Worm (Caenorhabditis elegans) whole organism, L4 larva: ENCODE data around the gene F23F12.3.
A peak's percentile ranks its signal among the peaks of the same experiment; 100 is the strongest.

Experiments
- F10B5.3 ChIP-seq: sonication (generic microtip); optimal IDR thresholded peaks from 2 replicates; lab custom pipeline; 2016; ENCODE audit warnings: mild to moderate bottlenecking, missing genetic modification characterization, missing compliant biosample characterization
- F26F4.8 ChIP-seq: fragments of 200-800 bp; sonication (Bioruptor generic); conservative IDR thresholded peaks from 2 replicates; pipeline ENCODE4 v1.3.6; 2022; ENCODE audit warnings: missing genetic modification characterization, missing compliant biosample characterization
- F37D6.2 ChIP-seq: sonication (generic microtip); optimal IDR thresholded peaks from 2 replicates; lab custom pipeline; 2016; ENCODE audit warnings: mild to moderate bottlenecking, missing genetic modification characterization, missing compliant biosample characterization
- T20F7.1 ChIP-seq: fragments of 200-800 bp; sonication (Bioruptor generic); optimal IDR thresholded peaks from 2 replicates; lab custom pipeline; 2018; ENCODE audit warnings: mild to moderate bottlenecking, missing genetic modification characterization, missing compliant biosample characterization
- Y5F2A.4 ChIP-seq: fragments of 200-800 bp; sonication (Bioruptor generic); optimal IDR thresholded peaks from 2 replicates; lab custom pipeline; 2018; ENCODE audit warnings: mild to moderate bottlenecking, missing genetic modification characterization, missing compliant biosample characterization
- Y75B8A.6 ChIP-seq: fragments of 200-800 bp; sonication (Bioruptor generic); IDR thresholded peaks from 2 replicates; pipeline ENCODE4 v1.3.6; 2022; ENCODE audit warnings: missing genetic modification reagents, missing genetic modification characterization, missing compliant biosample characterization
- ZK337.2 ChIP-seq: fragments of 200-800 bp; sonication (Bioruptor generic); IDR thresholded peaks from 2 replicates; pipeline ENCODE4 v1.3.6; 2022; ENCODE audit warnings: missing genetic modification reagents, missing genetic modification characterization, missing compliant biosample characterization
- ama-1 ChIP-seq: fragments of 150-350 bp; optimal IDR thresholded peaks from 2 replicates; lab custom pipeline; 2014; ENCODE audit warnings: inconsistent platforms, mixed read lengths
- attf-4 ChIP-seq: sonication (generic microtip); optimal IDR thresholded peaks from 3 replicates; lab custom pipeline; 2017; ENCODE audit warnings: missing biosample characterization, missing genetic modification characterization
- ceh-20 ChIP-seq: fragments of 200-800 bp; sonication (Bioruptor generic); IDR thresholded peaks from 2 replicates; pipeline ENCODE4 v1.3.6; 2022; ENCODE audit warnings: missing genetic modification reagents, missing genetic modification characterization, missing compliant biosample characterization
- ceh-28 ChIP-seq: fragments of 150-350 bp; optimal IDR thresholded peaks from 2 replicates; lab custom pipeline; 2014; ENCODE audit warnings: missing biosample characterization, missing genetic modification reagents, missing genetic modification characterization
- ces-1 ChIP-seq: fragments of 150-350 bp; sonication (generic microtip); optimal IDR thresholded peaks from 4 replicates; lab custom pipeline; 2014; ENCODE audit warnings: missing biosample characterization, missing genetic modification reagents, missing genetic modification characterization
- daf-12 ChIP-seq: fragments of 150-350 bp; optimal IDR thresholded peaks from 2 replicates; lab custom pipeline; 2014; ENCODE audit warnings: missing biosample characterization, missing genetic modification reagents, missing genetic modification characterization
- daf-8 ChIP-seq: fragments of 200-800 bp; sonication (Bioruptor generic); IDR thresholded peaks from 2 replicates; pipeline ENCODE4 v1.3.6; 2022; ENCODE audit warnings: missing genetic modification characterization, missing compliant biosample characterization
- dmd-6 ChIP-seq: fragments of 200-800 bp; sonication (Bioruptor generic); IDR thresholded peaks from 2 replicates; pipeline ENCODE4 v1.3.6; 2022; ENCODE audit warnings: missing genetic modification reagents, missing genetic modification characterization, missing compliant biosample characterization
- dve-1 ChIP-seq: sonication (generic microtip); optimal IDR thresholded peaks from 2 replicates; lab custom pipeline; 2017; ENCODE audit warnings: antibody characterized with exemption, mild to moderate bottlenecking, missing genetic modification characterization, missing compliant biosample characterization; ENCODE audit not compliant: insufficient read depth
- fkh-10 ChIP-seq: fragments of 150-350 bp; optimal IDR thresholded peaks from 2 replicates; lab custom pipeline; 2014; ENCODE audit warnings: missing biosample characterization, missing genetic modification reagents, missing genetic modification characterization
- fos-1 ChIP-seq: fragments of 150-350 bp; optimal IDR thresholded peaks from 2 replicates; lab custom pipeline; 2014; ENCODE audit warnings: missing biosample characterization, missing genetic modification characterization
- gei-8 ChIP-seq: fragments of 200-800 bp; sonication (Bioruptor generic); optimal IDR thresholded peaks from 2 replicates; lab custom pipeline; 2018; ENCODE audit warnings: mild to moderate bottlenecking, missing genetic modification characterization, missing compliant biosample characterization
- hif-1 ChIP-seq, 2 experiments: sonication (generic microtip); optimal IDR thresholded peaks; 2 replicates each; lab custom pipeline; 2016 to 2017; ENCODE audit warnings: missing compliant biosample characterization in 2 of 2, missing genetic modification characterization in 2 of 2, missing genetic modification reagents in 2 of 2, missing genotype in 2 of 2, mild to moderate bottlenecking in 1 of 2
- hlh-11 ChIP-seq: fragments of 200-800 bp; sonication (Bioruptor generic); optimal IDR thresholded peaks from 2 replicates; lab custom pipeline; 2018; ENCODE audit warnings: mild to moderate bottlenecking, missing genetic modification characterization, missing compliant biosample characterization
- lin-39 ChIP-seq: fragments of 150-350 bp; optimal IDR thresholded peaks from 2 replicates; lab custom pipeline; 2014; ENCODE audit warnings: missing biosample characterization, missing genetic modification reagents, missing genetic modification characterization
- mep-1 ChIP-seq: fragments of 150-350 bp; sonication (generic microtip); optimal IDR thresholded peaks from 3 replicates; lab custom pipeline; 2014; ENCODE audit warnings: missing biosample characterization, missing genetic modification characterization
- mes-2 ChIP-seq: sonication (generic microtip); optimal IDR thresholded peaks from 2 replicates; lab custom pipeline; 2016; ENCODE audit warnings: missing genotype, mild to moderate bottlenecking, missing genetic modification characterization, missing compliant biosample characterization; ENCODE audit not compliant: poor library complexity, severe bottlenecking
- mxl-2 ChIP-seq: fragments of 200-800 bp; sonication (Bioruptor generic); conservative IDR thresholded peaks from 2 replicates; pipeline ENCODE4 v1.3.6; 2022; ENCODE audit warnings: missing genetic modification reagents, missing genetic modification characterization, missing compliant biosample characterization
- nhr-11 ChIP-seq: fragments of 150-350 bp; optimal IDR thresholded peaks from 2 replicates; lab custom pipeline; 2014; ENCODE audit warnings: missing biosample characterization, missing genetic modification characterization
- nhr-28 ChIP-seq: fragments of 150-350 bp; optimal IDR thresholded peaks from 2 replicates; lab custom pipeline; 2014; ENCODE audit warnings: missing biosample characterization, missing genetic modification characterization
- pha-4 ChIP-seq, 2 experiments: fragments of 150-350 bp in 1 of 2; fragments of 200-800 bp in 1 of 2; sonication (Bioruptor generic) in 1 of 2; IDR thresholded peaks in 1 of 2; optimal IDR thresholded peaks in 1 of 2; 2 replicates each; pipeline versions ENCODE4 v1.3.6 to Lab custom; 2014 to 2022; ENCODE audit warnings: missing genetic modification characterization in 2 of 2, missing genetic modification reagents in 2 of 2, missing biosample characterization in 1 of 2, missing compliant biosample characterization in 1 of 2
- pqm-1 ChIP-seq: sonication (generic microtip); optimal IDR thresholded peaks from 2 replicates; lab custom pipeline; 2017; ENCODE audit warnings: missing biosample characterization, missing genetic modification characterization
- rbr-2 ChIP-seq: sonication (generic microtip); optimal IDR thresholded peaks from 2 replicates; lab custom pipeline; 2016; ENCODE audit warnings: missing genotype, missing genetic modification characterization, missing compliant biosample characterization
- saeg-2 ChIP-seq: fragments of 200-800 bp; sonication (Bioruptor generic); IDR thresholded peaks from 2 replicates; pipeline ENCODE4 v1.3.6; 2022; ENCODE audit warnings: missing genetic modification reagents, missing genetic modification characterization, missing compliant biosample characterization
- sdz-12 ChIP-seq: fragments of 200-800 bp; sonication (Bioruptor generic); optimal IDR thresholded peaks from 2 replicates; lab custom pipeline; 2018; ENCODE audit warnings: mild to moderate bottlenecking, missing genetic modification characterization, missing compliant biosample characterization
- set-16 ChIP-seq: fragments of 200-800 bp; sonication (Bioruptor generic); IDR thresholded peaks from 2 replicates; pipeline ENCODE4 v1.3.6; 2022; ENCODE audit warnings: missing genetic modification reagents, missing genetic modification characterization, missing compliant biosample characterization
- spr-1 ChIP-seq: sonication (generic microtip); optimal IDR thresholded peaks from 2 replicates; lab custom pipeline; 2016; ENCODE audit warnings: mild to moderate bottlenecking, missing genetic modification characterization, missing compliant biosample characterization
- tag-97 ChIP-seq: fragments of 200-800 bp; sonication (Bioruptor generic); IDR thresholded peaks from 2 replicates; pipeline ENCODE4 v1.3.6; 2022; ENCODE audit warnings: missing genetic modification characterization, missing compliant biosample characterization
- unc-62 ChIP-seq, 3 experiments: fragments of 150-350 bp in 1 of 3; sonication (generic microtip); optimal IDR thresholded peaks in 2 of 3; peaks in 1 of 3; 1 replicate in 1 of 3; 2 replicates in 2 of 3; lab custom pipeline; 2014 to 2017; ENCODE audit warnings: missing biosample characterization in 3 of 3, missing genetic modification characterization in 3 of 3, missing genetic modification reagents in 3 of 3, missing genotype in 1 of 3
- vab-7 ChIP-seq: fragments of 200-800 bp; sonication (Bioruptor generic); IDR thresholded peaks from 2 replicates; pipeline ENCODE4 v1.3.6; 2022; ENCODE audit warnings: missing genetic modification reagents, missing genetic modification characterization, missing compliant biosample characterization
- zip-2 ChIP-seq: fragments of 150-350 bp; optimal IDR thresholded peaks from 2 replicates; lab custom pipeline; 2014; ENCODE audit warnings: missing biosample characterization, missing genetic modification characterization
- ztf-7 ChIP-seq: fragments of 150-350 bp; optimal IDR thresholded peaks from 2 replicates; lab custom pipeline; 2014; ENCODE audit warnings: missing biosample characterization, missing genetic modification characterization

F23F12.3 gene

DNA sequence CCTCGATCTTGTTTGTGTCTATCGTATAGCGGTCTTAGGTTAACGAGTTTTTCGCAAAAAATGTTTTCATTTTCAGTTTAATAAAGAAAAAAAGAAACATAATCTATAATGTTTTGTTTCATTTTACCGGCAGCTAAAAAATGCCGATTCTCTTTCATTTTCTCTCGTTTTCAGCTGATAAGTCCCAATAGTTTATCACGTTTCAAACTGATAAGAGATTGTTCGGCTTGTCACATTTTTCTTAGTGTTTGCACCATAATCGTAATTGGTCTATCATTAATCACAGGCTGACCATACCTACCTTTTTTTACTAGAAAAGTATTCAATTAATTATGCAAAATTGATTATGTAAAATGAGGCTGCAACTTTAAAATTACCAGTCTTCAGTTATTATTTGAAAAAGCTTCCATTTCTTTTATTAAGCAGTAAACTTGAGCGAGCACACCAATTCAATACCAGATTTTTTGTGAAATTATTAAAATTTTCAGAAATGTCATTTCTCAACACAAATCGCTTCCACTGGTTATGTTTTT, 5.1 kb upstream of the F23F12.3 start, which contains the start of gene F23F12.13 (continued):
- TF ChIP-seq ceh-20 (GFP tag; lab: Robert Waterston, UW) (no peak), ama-1 (lab: Kevin White, UChicago) (no peak), nhr-11 (tag; lab: Kevin White, UChicago) (no peak), zip-2 (tag; lab: Kevin White, UChicago) (no peak), dmd-6 (GFP tag; lab: Robert Waterston, UW) (peak; percentile 53; the same call in 1 of the 2 replicates), ztf-7 (tag; lab: Kevin White, UChicago) (no peak), F10B5.3 (tag; lab: Kevin White, UChicago) (no peak), attf-4 (tag; lab: Kevin White, UChicago) (no peak), gei-8 (GFP tag; lab: Kevin White, UChicago) (no peak), mxl-2 (GFP tag; lab: Robert Waterston, UW) (no peak), T20F7.1 (GFP tag; lab: Kevin White, UChicago) (no peak), mep-1 (tag; lab: Kevin White, UChicago) (no peak), fkh-10 (no peak), lin-39 (tag; lab: Kevin White, UChicago) (no peak), daf-12 (tag; lab: Kevin White, UChicago) (no peak), pqm-1 (tag; lab: Kevin White, UChicago) (peak; percentile 73), set-16 (GFP tag; lab: Robert Waterston, UW) (no peak), vab-7 (GFP tag; lab: Robert Waterston, UW) (no peak), hlh-11 (tag; lab: Kevin White, UChicago) (peak; percentile 41), mes-2 (tag; lab: Kevin White, UChicago) (no peak), daf-8 (GFP tag; lab: Robert Waterston, UW) (no peak), Y75B8A.6 (no peak), spr-1 (no peak), tag-97 (GFP tag; lab: Robert Waterston, UW) (no peak), nhr-28 (tag; lab: Kevin White, UChicago) (peak; percentile 37), F26F4.8 (no peak), Y5F2A.4 (GFP tag; lab: Kevin White, UChicago) (no peak), saeg-2 (GFP tag; lab: Robert Waterston, UW) (no peak), sdz-12 (no peak), dve-1 (tag; lab: Kevin White, UChicago) (peak; percentile 58), F37D6.2 (no peak)

DNA sequence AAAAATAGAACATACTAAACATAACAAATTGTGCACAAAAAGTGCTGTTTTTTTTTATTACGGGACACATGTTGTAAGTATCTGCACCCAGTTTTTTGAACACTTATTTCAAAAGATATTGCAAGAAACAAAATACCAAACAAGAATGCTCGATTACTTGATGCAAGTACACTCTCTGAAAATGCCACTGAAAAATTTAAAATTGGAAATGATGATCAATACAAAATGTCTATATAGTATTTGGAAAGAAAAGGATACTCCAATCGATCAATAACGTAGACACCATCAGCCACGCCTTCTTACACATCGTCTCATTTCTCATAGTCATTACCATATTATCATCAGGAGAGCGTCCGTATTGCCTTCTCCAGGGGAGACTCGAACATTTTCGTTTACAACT, 2.1 kb upstream of the F23F12.3 start, which contains the start of gene sdz-15:
sdz-15 (plus strand) TSS at position 301 of the 400 bp plus-strand sequence.
- TF ChIP-seq mxl-2 (GFP tag; lab: Robert Waterston, UW) = no peak
- no peak for TF ChIP-seq lin-39 (tag; lab: Kevin White, UChicago)
- TF ChIP-seq fos-1 (tag; lab: Kevin White, UChicago) = no peak
- TF ChIP-seq ceh-20 (GFP tag; lab: Robert Waterston, UW) = no peak
- no peak for TF ChIP-seq ceh-28 (tag; lab: Kevin White, UChicago)
- no peak for TF ChIP-seq ces-1 (GFP tag; lab: Kevin White, UChicago)
- no peak for TF ChIP-seq hif-1 (tag; optimal IDR thresholded peaks at IDR 0.05; lab: Kevin White, UChicago)

DNA sequence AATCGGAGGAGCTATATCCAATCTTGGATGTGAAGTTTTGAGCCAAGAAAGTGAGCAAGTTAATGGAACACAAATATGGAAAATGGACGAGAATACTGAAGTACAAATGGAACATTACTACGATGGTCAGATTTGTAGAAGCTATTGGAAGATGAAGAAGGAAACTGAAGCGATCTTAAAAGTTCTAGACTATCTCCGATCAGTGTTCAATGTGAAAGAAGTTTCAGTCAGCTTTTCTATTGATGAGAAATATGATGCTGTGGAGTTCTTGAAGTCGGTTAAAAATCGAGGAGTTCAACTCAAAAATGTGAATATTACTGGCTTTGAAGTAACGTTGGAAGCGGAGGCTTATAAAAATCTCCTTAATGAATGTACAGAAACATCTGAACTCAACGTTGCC, 1.2 kb upstream of the F23F12.3 start:
- TF ChIP-seq sdz-12 = no peak
- TF ChIP-seq pha-4 (GFP tag; IDR thresholded peaks at IDR 0.05; lab: Robert Waterston, UW) = no peak
- no peak for TF ChIP-seq pha-4 (tag; optimal IDR thresholded peaks at IDR 0.05; lab: Kevin White, UChicago)
- TF ChIP-seq rbr-2 (tag; lab: Kevin White, UChicago) = no peak
- TF ChIP-seq ZK337.2 (GFP tag; lab: Robert Waterston, UW) = no peak
- TF ChIP-seq unc-62 (GFP tag; optimal IDR thresholded peaks at IDR 0.05 in 1 of 2; lab: Kevin White, UChicago) = peak in 1 of 2 experiments; percentile 92
- no peak for TF ChIP-seq unc-62 (tag; optimal IDR thresholded peaks at IDR 0.05; lab: Kevin White, UChicago)
- TF ChIP-seq F26F4.8 = no peak
- no peak for TF ChIP-seq daf-12 (tag; lab: Kevin White, UChicago)
- TF ChIP-seq, all 104 proteins: peak for 1
